Worm (Caenorhabditis elegans) whole organism, early embryonic: ENCODE measurements around the gene cnc-7.

ENCODE experiments used
- pes-1 ChIP-seq: fragments of 200-800 bp; sonication (Bioruptor generic); IDR thresholded peaks from 2 replicates; pipeline ENCODE4 v1.3.6; 2022; ENCODE audit warnings: missing genetic modification reagents, missing genetic modification characterization, missing compliant biosample characterization
- tbx-11 ChIP-seq: fragments of 200-800 bp; sonication (Bioruptor generic); IDR thresholded peaks from 2 replicates; pipeline ENCODE4 v1.3.6; 2022; ENCODE audit warnings: missing genetic modification characterization, missing compliant biosample characterization

DNA sequence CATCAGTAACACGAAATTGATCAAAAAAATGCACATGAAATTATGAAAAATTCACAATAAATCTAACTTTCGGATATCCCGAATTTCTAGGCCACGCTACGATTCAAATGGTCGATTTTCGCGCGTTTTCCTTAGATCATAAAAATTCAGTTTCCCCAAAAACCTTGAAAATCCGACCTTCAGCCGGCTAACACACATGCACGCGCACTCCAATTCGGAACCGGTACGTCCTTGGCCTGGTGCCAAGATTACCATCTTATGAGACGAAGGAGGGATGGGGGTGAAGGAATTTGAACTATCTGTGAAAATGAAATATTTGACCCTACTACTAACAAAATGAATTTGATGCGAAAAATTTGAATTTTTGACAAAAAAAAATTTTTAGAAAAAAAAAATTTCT, 28.9 kb downstream of the cnc-7 start:
- TF ChIP-seq pes-1: no peak
- TF ChIP-seq tbx-11 (GFP tag; lab: Robert Waterston, UW): no peak
